Worm (Caenorhabditis elegans) whole organism, L4 larva: ENCODE data around the gene lips-17.

ENCODE experiments used
- D1046.2 ChIP-seq: fragments of 200-800 bp; sonication (Bioruptor generic); IDR thresholded peaks from 2 replicates; pipeline ENCODE4 v1.3.6; 2022; ENCODE audit warnings: missing genetic modification characterization, missing compliant biosample characterization
- F37D6.2 ChIP-seq: sonication (generic microtip); optimal IDR thresholded peaks from 2 replicates; lab custom pipeline; 2016; ENCODE audit warnings: mild to moderate bottlenecking, missing genetic modification characterization, missing compliant biosample characterization
- R02D3.7 ChIP-seq: fragments of 150-350 bp; sonication (generic microtip); optimal IDR thresholded peaks from 3 replicates; lab custom pipeline; 2014; ENCODE audit warnings: missing biosample characterization, missing genetic modification characterization
- ZK546.5 ChIP-seq, 2 experiments: sonication (generic microtip); optimal IDR thresholded peaks; 2 replicates each; lab custom pipeline; 2017; ENCODE audit warnings: missing biosample characterization in 2 of 2, missing genetic modification characterization in 2 of 2
- aly-2 ChIP-seq: sonication (generic microtip); optimal IDR thresholded peaks from 2 replicates; lab custom pipeline; 2018; ENCODE audit warnings: missing biosample characterization, missing genetic modification characterization
- ama-1 ChIP-seq: fragments of 150-350 bp; optimal IDR thresholded peaks from 2 replicates; lab custom pipeline; 2014; ENCODE audit warnings: inconsistent platforms, mixed read lengths
- attf-4 ChIP-seq: sonication (generic microtip); optimal IDR thresholded peaks from 3 replicates; lab custom pipeline; 2017; ENCODE audit warnings: missing biosample characterization, missing genetic modification characterization
- ceh-82 ChIP-seq: sonication (generic microtip); optimal IDR thresholded peaks from 2 replicates; lab custom pipeline; 2017; ENCODE audit warnings: missing biosample characterization, missing genetic modification characterization
- jun-1 ChIP-seq: fragments of 150-350 bp; optimal IDR thresholded peaks from 2 replicates; lab custom pipeline; 2014; ENCODE audit warnings: missing biosample characterization, missing genetic modification reagents, missing genetic modification characterization
- lin-13 ChIP-seq: fragments of 150-350 bp; optimal IDR thresholded peaks from 2 replicates; lab custom pipeline; 2014; ENCODE audit warnings: missing biosample characterization, missing genetic modification reagents, missing genetic modification characterization
- nhr-48 ChIP-seq: sonication (generic microtip); optimal IDR thresholded peaks from 2 replicates; lab custom pipeline; 2016; ENCODE audit warnings: mild to moderate bottlenecking, missing genetic modification characterization, missing compliant biosample characterization
- nhr-76 ChIP-seq: fragments of 150-350 bp; optimal IDR thresholded peaks from 2 replicates; lab custom pipeline; 2014; ENCODE audit warnings: missing biosample characterization, missing genetic modification characterization
- snpc-4 ChIP-seq: fragments of 150-350 bp; optimal IDR thresholded peaks from 2 replicates; lab custom pipeline; 2014; ENCODE audit warnings: missing biosample characterization, missing genetic modification characterization
- ztf-7 ChIP-seq: fragments of 150-350 bp; optimal IDR thresholded peaks from 2 replicates; lab custom pipeline; 2014; ENCODE audit warnings: missing biosample characterization, missing genetic modification characterization

- no peak for TF ChIP-seq lin-13 (GFP tag; lab: Kevin White, UChicago)
- no peak for TF ChIP-seq R02D3.7 (tag; lab: Kevin White, UChicago)
- TF ChIP-seq nhr-48 (tag; lab: Kevin White, UChicago): no peak
- no peak for TF ChIP-seq snpc-4 (tag; lab: Kevin White, UChicago)
- TF ChIP-seq F37D6.2 (tag; lab: Kevin White, UChicago): no peak
- no peak for TF ChIP-seq ztf-7 (tag; lab: Kevin White, UChicago)
- TF ChIP-seq aly-2 (tag; lab: Kevin White, UChicago): no peak
- TF ChIP-seq ama-1 (lab: Kevin White, UChicago): no peak
- no peak for TF ChIP-seq nhr-76 (tag; lab: Kevin White, UChicago)
- no peak for TF ChIP-seq jun-1 (tag; lab: Kevin White, UChicago)
- TF ChIP-seq attf-4 (tag; lab: Kevin White, UChicago): no peak
- TF ChIP-seq D1046.2 (GFP tag; lab: Robert Waterston, UW): no peak
- TF ChIP-seq ceh-82 (tag; lab: Kevin White, UChicago): no peak
- no peak for TF ChIP-seq ZK546.5 (tag; optimal IDR thresholded peaks at IDR 0.05; lab: Kevin White, UChicago)
Observed at ce11 chrII:7651171-7651570, 43.1 kb downstream of the lips-17 start, which contains the start of gene pde-4.
